Worm (Caenorhabditis elegans): Measurements from ENCODE around the gene ugt-60.

- TF ChIP-seq ref-1 (GFP tag; conservative IDR thresholded peaks at IDR 0.05) (no peak), ztf-29 (GFP tag; IDR thresholded peaks at IDR 0.05) (no peak), T22C8.4 (GFP tag; IDR thresholded peaks at IDR 0.05) (no peak), tab-1 (GFP tag; IDR thresholded peaks at IDR 0.05) (no peak), flt-1 (GFP tag; IDR thresholded peaks at IDR 0.05) (no peak)
Measured at ce11 chrIII:9711163-9711562, 32.3 kb upstream of the ugt-60 start.

Data from whole organism, midembryonic.